Worm (Caenorhabditis elegans): Measurements from ENCODE around the gene set-27.

Gene set-27

ce11 chrIII:2678017-2678416 is 22.7 kb upstream of the set-27 start:
- peak in 1 of 2 experiments; percentile 96 for TF ChIP-seq unc-62 (GFP tag; optimal IDR thresholded peaks at IDR 0.05 in 1 of 2)
- no peak for TF ChIP-seq unc-62 (tag; optimal IDR thresholded peaks at IDR 0.05)
- no peak for TF ChIP-seq snpc-4 (tag; optimal IDR thresholded peaks at IDR 0.05)

- TF ChIP-seq F26F4.8 (GFP tag; conservative IDR thresholded peaks at IDR 0.05) = peak; percentile 37; the same call in 1 of the 2 replicates
- TF ChIP-seq lin-15B (tag; optimal IDR thresholded peaks at IDR 0.05) = no peak
- TF ChIP-seq dmd-6 (GFP tag; IDR thresholded peaks at IDR 0.05) = no peak
- peak; percentile 85 for TF ChIP-seq set-16 (GFP tag; IDR thresholded peaks at IDR 0.05)
- no peak for TF ChIP-seq nhr-10 (tag; optimal IDR thresholded peaks at IDR 0.05)
- TF ChIP-seq ces-1 (GFP tag; optimal IDR thresholded peaks at IDR 0.05) = no peak
These were observed 21.4 kb upstream of the set-27 start for ce11 chrIII:2679362-2679761.

ce11 chrIII:2681559-2681958 is 19.2 kb upstream of the set-27 start:
- TF ChIP-seq unc-62 (GFP tag; optimal IDR thresholded peaks at IDR 0.05 in 1 of 2) = peak in 1 of 2 experiments; percentile 97
- no peak for TF ChIP-seq unc-62 (tag; optimal IDR thresholded peaks at IDR 0.05)
- TF ChIP-seq mdl-1 (tag; optimal IDR thresholded peaks at IDR 0.05) = no peak
- no peak for TF ChIP-seq aly-2 (tag; optimal IDR thresholded peaks at IDR 0.05)
- no peak for TF ChIP-seq gei-8 (GFP tag; optimal IDR thresholded peaks at IDR 0.05)
- no peak for TF ChIP-seq hif-1 (tag; optimal IDR thresholded peaks at IDR 0.05)

- no peak for TF ChIP-seq unc-62 (GFP tag; optimal IDR thresholded peaks at IDR 0.05 in 1 of 2)
- no peak for TF ChIP-seq unc-62 (tag; optimal IDR thresholded peaks at IDR 0.05)
These were observed 17.3 kb upstream of the set-27 start for ce11 chrIII:2683403-2683802.

ce11 chrIII:2686064-2686463 is 14.7 kb upstream of the set-27 start, which contains the start of the genes Y71H2AL.2, Y71H2AL.4 and pbo-1:
TSS of gene Y71H2AL.2 (plus strand) at chrIII:2686364.
TSS of gene Y71H2AL.4 (plus strand) at chrIII:2686408.
TSS of gene pbo-1 (minus strand) at chrIII:2686463.
- TF ChIP-seq lin-15B (tag; optimal IDR thresholded peaks at IDR 0.05) (no peak), spr-1 (tag; optimal IDR thresholded peaks at IDR 0.05) (no peak), ama-1 (optimal IDR thresholded peaks at IDR 0.05) (no peak), ZK546.5 (tag; optimal IDR thresholded peaks at IDR 0.05) (no peak)

ce11 chrIII:2686663-2687062 is 14.1 kb upstream of the set-27 start:
- peak; percentile 50 for TF ChIP-seq ces-1 (GFP tag; optimal IDR thresholded peaks at IDR 0.05)
- no peak for TF ChIP-seq dpl-1 (GFP tag; optimal IDR thresholded peaks at IDR 0.05)
- TF ChIP-seq fos-1 (tag; optimal IDR thresholded peaks at IDR 0.05) = no peak
- peak; percentile 71 for TF ChIP-seq fkh-10 (GFP tag; optimal IDR thresholded peaks at IDR 0.05)

ce11 chrIII:2687412-2687811 is 13.3 kb upstream of the set-27 start:
- TF ChIP-seq set-16 (GFP tag; IDR thresholded peaks at IDR 0.05) (no peak), dve-1 (tag; optimal IDR thresholded peaks at IDR 0.05; ENCODE audit: insufficient read depth) (peak; percentile 28), pqm-1 (tag; optimal IDR thresholded peaks at IDR 0.05) (peak; percentile 76), php-3 (GFP tag; IDR thresholded peaks at IDR 0.05) (peak; percentile 63; the same call in 1 of the 2 replicates), nhr-28 (tag; optimal IDR thresholded peaks at IDR 0.05) (peak; percentile 45), dmd-6 (GFP tag; IDR thresholded peaks at IDR 0.05) (peak; percentile 46), hlh-30 (tag; optimal IDR thresholded peaks at IDR 0.05; ENCODE audit: insufficient read depth) (peak; percentile 11), mdl-1 (tag; optimal IDR thresholded peaks at IDR 0.05) (peak in 1 of 2 experiments; percentile 29), ceh-62 (tag; optimal IDR thresholded peaks at IDR 0.05) (no peak), unc-62 (GFP tag; optimal IDR thresholded peaks at IDR 0.05 in 1 of 2) (peak in 1 of 2 experiments; percentile 27), unc-62 (tag; optimal IDR thresholded peaks at IDR 0.05) (no peak), lim-7 (GFP tag; IDR thresholded peaks at IDR 0.05) (no peak), jun-1 (tag; optimal IDR thresholded peaks at IDR 0.05) (no peak), ceh-32 (tag; optimal IDR thresholded peaks at IDR 0.05; ENCODE audit: poor library complexity) (no peak), nhr-77 (tag; optimal IDR thresholded peaks at IDR 0.05) (peak; percentile 2), mxl-2 (GFP tag; conservative IDR thresholded peaks at IDR 0.05) (no peak), daf-16 (GFP tag; optimal IDR thresholded peaks at IDR 0.05) (no peak), daf-16 (tag; optimal IDR thresholded peaks at IDR 0.05) (peak; percentile 30), daf-19 (GFP tag; conservative IDR thresholded peaks at IDR 0.05) (no peak)
